Worm (Caenorhabditis elegans): ENCODE measurements around the gene srh-75.

Gene srh-75

ce11 chrV:11078104-11078724 lies 21.3 kb upstream of the srh-75 start, which contains the start of gene act-2:
act-2 (minus strand) TSS chrV:11078154.
- TF ChIP-seq him-1 (tag; optimal IDR thresholded peaks at IDR 0.05) (no peak), W03F9.2 (tag; optimal IDR thresholded peaks at IDR 0.05) (peak; percentile 80)

- TF ChIP-seq dao-5 (tag; optimal IDR thresholded peaks at IDR 0.05) (peak; percentile 25), W03F9.2 (tag; optimal IDR thresholded peaks at IDR 0.05) (no peak)
These were observed 19.5 kb upstream of the srh-75 start for ce11 chrV:11076403-11076802.

ce11 chrV:11076028-11076402 lies 19.1 kb upstream of the srh-75 start:
- TF ChIP-seq dao-5 (tag; optimal IDR thresholded peaks at IDR 0.05) (no peak), W03F9.2 (tag; optimal IDR thresholded peaks at IDR 0.05) (no peak), him-1 (tag; optimal IDR thresholded peaks at IDR 0.05) (no peak)

- TF ChIP-seq W03F9.2 (tag; optimal IDR thresholded peaks at IDR 0.05) = no peak
- TF ChIP-seq him-1 (tag; optimal IDR thresholded peaks at IDR 0.05) = no peak
- TF ChIP-seq dao-5 (tag; optimal IDR thresholded peaks at IDR 0.05) = no peak
These were observed 18.5 kb upstream of the srh-75 start for ce11 chrV:11075209-11076027.

ce11 chrV:11074448-11074847 lies 17.5 kb upstream of the srh-75 start, which contains the start of gene act-3:
act-3 (minus strand) TSS chrV:11074498.
- TF ChIP-seq W03F9.2 (tag; optimal IDR thresholded peaks at IDR 0.05) = no peak

ce11 chrV:11073354-11073753 lies 16.4 kb upstream of the srh-75 start:
- TF ChIP-seq W03F9.2 (tag; optimal IDR thresholded peaks at IDR 0.05) (no peak), him-1 (tag; optimal IDR thresholded peaks at IDR 0.05) (no peak), dao-5 (tag; optimal IDR thresholded peaks at IDR 0.05) (no peak)

- TF ChIP-seq him-1 (tag; optimal IDR thresholded peaks at IDR 0.05) (no peak), W03F9.2 (tag; optimal IDR thresholded peaks at IDR 0.05) (no peak), dao-5 (tag; optimal IDR thresholded peaks at IDR 0.05) (no peak)
These were observed 14.5 kb upstream of the srh-75 start for ce11 chrV:11071453-11071852.

- no peak for TF ChIP-seq dao-5 (tag; optimal IDR thresholded peaks at IDR 0.05)
- TF ChIP-seq W03F9.2 (tag; optimal IDR thresholded peaks at IDR 0.05) = no peak
- TF ChIP-seq him-1 (tag; optimal IDR thresholded peaks at IDR 0.05) = no peak
These were observed 13.4 kb upstream of the srh-75 start for ce11 chrV:11070388-11070787.

ce11 chrV:11069277-11069676 lies 12.3 kb upstream of the srh-75 start, which contains the start of gene T04C12.8:
T04C12.8 (minus strand) TSS chrV:11069358.
- TF ChIP-seq dao-5 (tag; optimal IDR thresholded peaks at IDR 0.05) (no peak), W03F9.2 (tag; optimal IDR thresholded peaks at IDR 0.05) (peak; percentile 51), him-1 (tag; optimal IDR thresholded peaks at IDR 0.05) (no peak)

ce11 chrV:11065513-11065912 lies 8.6 kb upstream of the srh-75 start, which contains the start of gene nlp-80:
nlp-80 (minus strand) TSS chrV:11065613.
- TF ChIP-seq him-1 (tag; optimal IDR thresholded peaks at IDR 0.05) (no peak), W03F9.2 (tag; optimal IDR thresholded peaks at IDR 0.05) (no peak), dao-5 (tag; optimal IDR thresholded peaks at IDR 0.05) (no peak)

- TF ChIP-seq him-1 (tag; optimal IDR thresholded peaks at IDR 0.05) (no peak), W03F9.2 (tag; optimal IDR thresholded peaks at IDR 0.05) (no peak), dao-5 (tag; optimal IDR thresholded peaks at IDR 0.05) (no peak)
These were observed 6.2 kb upstream of the srh-75 start, which contains the start of gene T04C12.9 for ce11 chrV:11063115-11063514. T04C12.9 (minus strand) TSS chrV:11063215.

ce11 chrV:11061887-11062286 lies 4.9 kb upstream of the srh-75 start:
- no peak for TF ChIP-seq W03F9.2 (tag; optimal IDR thresholded peaks at IDR 0.05)
- TF ChIP-seq dao-5 (tag; optimal IDR thresholded peaks at IDR 0.05) = no peak
- TF ChIP-seq him-1 (tag; optimal IDR thresholded peaks at IDR 0.05) = no peak

ce11 chrV:11060239-11060984 lies 3.5 kb upstream of the srh-75 start, which contains the start of gene T04C12.11:
T04C12.11 (minus strand) TSS chrV:11060289.
- TF ChIP-seq W03F9.2 (tag; optimal IDR thresholded peaks at IDR 0.05) = no peak
- TF ChIP-seq him-1 (tag; optimal IDR thresholded peaks at IDR 0.05) = no peak
- TF ChIP-seq dao-5 (tag; optimal IDR thresholded peaks at IDR 0.05) = no peak

- TF ChIP-seq W03F9.2 (tag; optimal IDR thresholded peaks at IDR 0.05) (no peak), him-1 (tag; optimal IDR thresholded peaks at IDR 0.05) (no peak), dao-5 (tag; optimal IDR thresholded peaks at IDR 0.05) (no peak)
These were observed 2.2 kb upstream of the srh-75 start, which contains the start of gene T04C12.1 for ce11 chrV:11059180-11059579. T04C12.1 (minus strand) TSS chrV:11059269.
